Fruit fly (Drosophila melanogaster) whole organism, embryonic: ENCODE measurements around the gene ppk30.

Source experiments
- Aef1 ChIP-seq: fragments of 200-800 bp; sonication (Bioruptor generic); IDR thresholded peaks from 3 replicates; pipeline ENCODE4 v1.3.6; 2022; ENCODE audit warnings: missing biosample characterization, missing genetic modification characterization
- BEAF-32 ChIP-seq: fragments of 200-800 bp; sonication (Bioruptor generic); optimal IDR thresholded peaks from 3 replicates; lab custom pipeline; 2017; ENCODE audit warnings: missing biosample characterization, missing genetic modification characterization, mild to moderate bottlenecking, moderate library complexity, missing genetic modification reagents
- CG10431 ChIP-seq: fragments of 200-800 bp; sonication (Bioruptor generic); optimal IDR thresholded peaks from 3 replicates; lab custom pipeline; 2018; ENCODE audit warnings: missing biosample characterization, mild to moderate bottlenecking, missing genetic modification characterization
- CG10959 ChIP-seq: fragments of 200-800 bp; sonication (Bioruptor generic); IDR thresholded peaks from 2 replicates; pipeline ENCODE4 v1.3.6; 2022; ENCODE audit warnings: missing biosample characterization, missing genetic modification characterization
- CG11093 ChIP-seq: fragments of 200-800 bp; sonication (Bioruptor generic); IDR thresholded peaks from 3 replicates; pipeline ENCODE4 v1.3.6; 2022; ENCODE audit warnings: missing biosample characterization, missing genetic modification characterization
- CG12104 ChIP-seq: fragments of 200-800 bp; sonication (Bioruptor generic); optimal IDR thresholded peaks from 3 replicates; lab custom pipeline; 2016; ENCODE audit warnings: missing biosample characterization, missing genetic modification characterization
- CG1233 ChIP-seq: fragments of 200-800 bp; sonication (Bioruptor generic); optimal IDR thresholded peaks from 4 replicates; lab custom pipeline; 2018; ENCODE audit warnings: missing biosample characterization, mild to moderate bottlenecking, missing genetic modification characterization
- CG13287 ChIP-seq: fragments of 200-800 bp; sonication (Bioruptor generic); IDR thresholded peaks from 2 replicates; pipeline ENCODE4 v1.3.6; 2022; ENCODE audit warnings: missing biosample characterization, missing genetic modification characterization; ENCODE audit not compliant: partially characterized antibody
- CG13894 ChIP-seq: fragments of 200-800 bp; sonication (Bioruptor generic); optimal IDR thresholded peaks from 3 replicates; lab custom pipeline; 2018; ENCODE audit warnings: missing biosample characterization, mild to moderate bottlenecking, missing genetic modification characterization, moderate library complexity
- CG14014 ChIP-seq: fragments of 200-800 bp; sonication (Bioruptor generic); IDR thresholded peaks from 2 replicates; pipeline ENCODE4 v1.3.6; 2022; ENCODE audit warnings: missing biosample characterization, missing genetic modification characterization
- CG14667 ChIP-seq: fragments of 200-800 bp; sonication (Bioruptor generic); IDR thresholded peaks from 2 replicates; pipeline ENCODE4 v1.3.6; 2022; ENCODE audit warnings: missing biosample characterization, missing genetic modification characterization
- CG1529 ChIP-seq: fragments of 200-800 bp; sonication (Bioruptor generic); optimal IDR thresholded peaks from 3 replicates; lab custom pipeline; 2018; ENCODE audit warnings: missing biosample characterization, missing genetic modification characterization
- CG31365 ChIP-seq: fragments of 200-800 bp; sonication (Bioruptor generic); optimal IDR thresholded peaks from 2 replicates; lab custom pipeline; 2018; ENCODE audit warnings: missing biosample characterization, mild to moderate bottlenecking, missing genetic modification characterization
- CG33213 ChIP-seq: fragments of 200-800 bp; sonication (Bioruptor generic); optimal IDR thresholded peaks from 3 replicates; lab custom pipeline; 2016; ENCODE audit warnings: missing biosample characterization, missing genetic modification characterization
- CG33557 ChIP-seq: fragments of 200-800 bp; sonication (Bioruptor generic); optimal IDR thresholded peaks from 2 replicates; lab custom pipeline; 2019; ENCODE audit warnings: missing biosample characterization, mild to moderate bottlenecking, missing genetic modification characterization, moderate library complexity
- CG3847 ChIP-seq: fragments of 200-800 bp; sonication (Bioruptor generic); IDR thresholded peaks from 2 replicates; pipeline ENCODE4 v1.3.6; 2022; ENCODE audit warnings: missing biosample characterization, missing genetic modification characterization
- CG6175 ChIP-seq: fragments of 200-800 bp; sonication (Bioruptor generic); IDR thresholded peaks from 3 replicates; pipeline ENCODE4 v1.3.6; 2022; ENCODE audit warnings: missing biosample characterization, missing genetic modification characterization
- CTCF ChIP-seq: fragments of 200-800 bp; sonication (Bioruptor generic); optimal IDR thresholded peaks from 2 replicates; lab custom pipeline; 2017; ENCODE audit warnings: missing biosample characterization, mild to moderate bottlenecking, missing genetic modification characterization, moderate library complexity
- Dek ChIP-seq: fragments of 200-800 bp; sonication (Bioruptor generic); optimal IDR thresholded peaks from 3 replicates; lab custom pipeline; 2019; ENCODE audit warnings: missing biosample characterization, mild to moderate bottlenecking, missing genetic modification characterization, moderate library complexity
- Dll ChIP-seq: fragments of 200-800 bp; sonication (Bioruptor generic); IDR thresholded peaks from 4 replicates; pipeline ENCODE4 v1.3.6; 2022; ENCODE audit warnings: missing biosample characterization, missing genetic modification characterization; ENCODE audit not compliant: partially characterized antibody
- Drgx ChIP-seq: fragments of 200-800 bp; sonication (Bioruptor generic); IDR thresholded peaks from 2 replicates; pipeline ENCODE4 v1.3.6; 2022; ENCODE audit warnings: missing biosample characterization, missing genetic modification characterization
- Ets65A ChIP-seq: fragments of 200-800 bp; sonication (Bioruptor generic); peaks from one replicate; lab custom pipeline; 2016; ENCODE audit warnings: missing biosample characterization, missing genetic modification characterization
- H15 ChIP-seq: fragments of 200-800 bp; sonication (Bioruptor generic); IDR thresholded peaks from 3 replicates; pipeline ENCODE4 v1.3.6; 2022; ENCODE audit warnings: missing biosample characterization, missing genetic modification characterization
- HHEX ChIP-seq: fragments of 200-800 bp; sonication (Bioruptor generic); optimal IDR thresholded peaks from 3 replicates; lab custom pipeline; 2017; ENCODE audit warnings: missing biosample characterization, mild to moderate bottlenecking, missing genetic modification characterization, missing genetic modification reagents
- HLH54F ChIP-seq: fragments of 200-800 bp; sonication (Bioruptor generic); optimal IDR thresholded peaks from 3 replicates; lab custom pipeline; 2016; ENCODE audit warnings: missing biosample characterization, missing genetic modification characterization
- MBD-R2 ChIP-seq: fragments of 200-800 bp; sonication (Bioruptor generic); IDR thresholded peaks from 2 replicates; pipeline ENCODE4 v1.3.6; 2022; ENCODE audit warnings: missing biosample characterization, missing genetic modification characterization
- Rfx ChIP-seq: fragments of 200-800 bp; sonication (Bioruptor generic); IDR thresholded peaks from 2 replicates; pipeline ENCODE4 v1.3.6; 2022; ENCODE audit warnings: missing biosample characterization, missing genetic modification characterization
- ac ChIP-seq: fragments of 200-800 bp; sonication (Bioruptor generic); optimal IDR thresholded peaks from 3 replicates; lab custom pipeline; 2017; ENCODE audit warnings: missing biosample characterization, mild to moderate bottlenecking, missing genetic modification characterization
- cas ChIP-seq: fragments of 200-800 bp; sonication (Bioruptor generic); IDR thresholded peaks from 2 replicates; pipeline ENCODE4 v1.3.6; 2022; ENCODE audit warnings: missing biosample characterization, missing genetic modification characterization
- caup ChIP-seq: fragments of 200-800 bp; sonication (Bioruptor generic); optimal IDR thresholded peaks from 3 replicates; lab custom pipeline; 2017; ENCODE audit warnings: missing biosample characterization, mild to moderate bottlenecking, missing genetic modification characterization, moderate library complexity; ENCODE audit not compliant: severe bottlenecking
- cg ChIP-seq: fragments of 200-800 bp; sonication (Bioruptor generic); optimal IDR thresholded peaks from 3 replicates; lab custom pipeline; 2019; ENCODE audit warnings: missing biosample characterization, mild to moderate bottlenecking, missing genetic modification characterization, moderate library complexity
- exex ChIP-seq: fragments of 200-800 bp; sonication (Bioruptor generic); optimal IDR thresholded peaks from 4 replicates; lab custom pipeline; 2018; ENCODE audit warnings: missing biosample characterization, mild to moderate bottlenecking, missing genetic modification characterization, moderate library complexity
- fd102C ChIP-seq: fragments of 200-800 bp; sonication (Bioruptor generic); optimal IDR thresholded peaks from 2 replicates; lab custom pipeline; 2018; ENCODE audit warnings: missing biosample characterization, mild to moderate bottlenecking, missing genetic modification characterization, moderate library complexity
- fru ChIP-seq: fragments of >200 bp; optimal IDR thresholded peaks from 2 replicates; lab custom pipeline; 2017
- klu ChIP-seq: fragments of 200-800 bp; sonication (Bioruptor generic); IDR thresholded peaks from 2 replicates; pipeline ENCODE4 v1.3.6; 2022; ENCODE audit warnings: missing biosample characterization, missing genetic modification characterization
- kni ChIP-seq: fragments of 200-800 bp; sonication (Bioruptor generic); optimal IDR thresholded peaks from 3 replicates; lab custom pipeline; 2017; ENCODE audit warnings: mild to moderate bottlenecking, missing biosample characterization, missing genetic modification reagents, missing genetic modification characterization
- lola ChIP-seq, 3 experiments: fragments of >200 bp in 2 of 3; fragments of 200-800 bp in 1 of 3; sonication (Bioruptor generic) in 1 of 3; optimal IDR thresholded peaks; 2 replicates each; lab custom pipeline; 2017 to 2019; ENCODE audit warnings: missing biosample characterization in 3 of 3, missing genetic modification characterization in 3 of 3, mild to moderate bottlenecking in 1 of 3, moderate library complexity in 1 of 3
- nerfin-2 ChIP-seq: fragments of 200-800 bp; sonication (Bioruptor generic); IDR thresholded peaks from 2 replicates; pipeline ENCODE4 v1.3.6; 2022; ENCODE audit warnings: missing biosample characterization, missing genetic modification characterization; ENCODE audit not compliant: partially characterized antibody
- pan ChIP-seq, 4 experiments: fragments of >200 bp in 3 of 4; fragments of 200-800 bp in 1 of 4; sonication (Bioruptor generic) in 1 of 4; optimal IDR thresholded peaks in 3 of 4; IDR thresholded peaks in 1 of 4; 2 replicates each; pipeline versions ENCODE4 v1.3.6 to Lab custom; 2017 to 2022; ENCODE audit warnings: missing biosample characterization in 2 of 4, missing genetic modification characterization in 2 of 4, mixed read lengths in 1 of 4
- pita ChIP-seq: fragments of 200-800 bp; sonication (Bioruptor generic); optimal IDR thresholded peaks from 2 replicates; lab custom pipeline; 2017; ENCODE audit warnings: missing biosample characterization, mild to moderate bottlenecking, missing genetic modification characterization
- repo ChIP-seq: fragments of 200-800 bp; sonication (Bioruptor generic); optimal IDR thresholded peaks from 2 replicates; lab custom pipeline; 2016; ENCODE audit warnings: missing biosample characterization, missing genetic modification characterization
- rib ChIP-seq: fragments of 200-800 bp; sonication (Bioruptor generic); IDR thresholded peaks from 2 replicates; pipeline ENCODE4 v1.3.6; 2022; ENCODE audit warnings: missing biosample characterization, missing genetic modification characterization
- sc ChIP-seq, 3 experiments: fragments of >200 bp in 2 of 3; fragments of 200-800 bp in 1 of 3; sonication (Bioruptor generic) in 1 of 3; optimal IDR thresholded peaks; 2 replicates in 2 of 3; 3 replicates in 1 of 3; lab custom pipeline; 2017; ENCODE audit warnings: mild to moderate bottlenecking in 1 of 3, missing biosample characterization in 1 of 3, missing genetic modification characterization in 1 of 3, missing genetic modification reagents in 1 of 3
- sens ChIP-seq: fragments of 200-800 bp; sonication (Bioruptor generic); peaks from one replicate; lab custom pipeline; 2016; ENCODE audit warnings: missing biosample characterization, missing genetic modification characterization
- sisA ChIP-seq: fragments of 200-800 bp; sonication (Bioruptor generic); IDR thresholded peaks from 2 replicates; pipeline ENCODE4 v1.3.6; 2022; ENCODE audit warnings: missing biosample characterization, missing genetic modification characterization
- stc ChIP-seq: fragments of 200-800 bp; sonication (Bioruptor generic); IDR thresholded peaks from 2 replicates; pipeline ENCODE4 v1.3.6; 2022; ENCODE audit warnings: missing biosample characterization, missing genetic modification characterization
- sug ChIP-seq: fragments of 200-800 bp; optimal IDR thresholded peaks from 2 replicates; lab custom pipeline; 2019; ENCODE audit warnings: missing biosample characterization, mild to moderate bottlenecking, missing genetic modification characterization, moderate library complexity
- tgo ChIP-seq: fragments of 200-800 bp; sonication (Bioruptor generic); IDR thresholded peaks from 3 replicates; pipeline ENCODE4 v1.3.6; 2022; ENCODE audit warnings: missing biosample characterization, missing genetic modification characterization
- trh ChIP-seq: fragments of 200-800 bp; sonication (Bioruptor generic); optimal IDR thresholded peaks from 2 replicates; lab custom pipeline; 2016; ENCODE audit warnings: missing biosample characterization, missing genetic modification characterization
- yki ChIP-seq: fragments of >200 bp; optimal IDR thresholded peaks from 3 replicates; lab custom pipeline; 2018
- zen2 ChIP-seq: fragments of 200-800 bp; sonication (Bioruptor generic); IDR thresholded peaks from 3 replicates; pipeline ENCODE4 v1.3.6; 2022; ENCODE audit warnings: missing biosample characterization, missing genetic modification characterization; ENCODE audit not compliant: partially characterized antibody

The ppk30 gene

dm6 chr3R:29675333-29675732 lies 6.4 kb downstream of the ppk30 start, which contains the start of the genes Bub3 and Cap-D2 (continued):
- TF ChIP-seq HHEX (peak; percentile 53), CG33213 (GFP tag; lab: Kevin White, UChicago) (peak; percentile 71), BEAF-32 (peak; percentile 81), Ets65A (GFP tag; lab: Kevin White, UChicago) (peak; percentile 97), Dek (tag; lab: Kevin White, UChicago) (peak; percentile 15), repo (GFP tag; lab: Kevin White, UChicago) (peak; percentile 73), HLH54F (GFP tag; lab: Kevin White, UChicago) (peak; percentile 72), stc (GFP tag; lab: Robert Waterston, UW) (peak; percentile 27; the same call in 1 of the 2 replicates), CG14667 (GFP tag; lab: Robert Waterston, UW) (peak; percentile 54), sisA (peak; percentile 71), CG33557 (GFP tag; lab: Kevin White, UChicago) (peak; percentile 46), CG1233 (peak; percentile 60), zen2 (GFP tag; lab: Robert Waterston, UW) (peak; percentile 61; the same call in 1 of the 3 replicates), CG31365 (tag; lab: Kevin White, UChicago) (peak; percentile 14), cas (no peak), Aef1 (GFP tag; lab: Robert Waterston, UW) (peak; percentile 76)

dm6 chr3R:29681241-29681640 lies 12.3 kb downstream of the ppk30 start:
- TF ChIP-seq fru (lab: Kevin White, UChicago) (no peak), Dll (GFP tag; lab: Robert Waterston, UW) (no peak), CG13894 (tag; lab: Kevin White, UChicago) (peak; percentile 11), trh (GFP tag; lab: Kevin White, UChicago) (no peak), CG12104 (no peak), sc (optimal IDR thresholded peaks at IDR 0.05; lab: Kevin White, UChicago) (no peak), sc (GFP tag; optimal IDR thresholded peaks at IDR 0.05; lab: Kevin White, UChicago) (no peak), H15 (GFP tag; lab: Robert Waterston, UW) (no peak), CG10959 (GFP tag; lab: Robert Waterston, UW) (no peak), exex (peak; percentile 78), sug (peak; percentile 55), cg (GFP tag; lab: Kevin White, UChicago) (no peak), pita (GFP tag; lab: Kevin White, UChicago) (no peak), MBD-R2 (no peak), sens (GFP tag; lab: Kevin White, UChicago) (peak; percentile 11), pan (optimal IDR thresholded peaks at IDR 0.05; lab: Kevin White, UChicago) (no peak), pan (GFP tag; optimal IDR thresholded peaks at IDR 0.05 in 1 of 2, IDR thresholded peaks at IDR 0.05 in 1 of 2) (no peak), CG10431 (no peak), CG13287 (GFP tag; lab: Robert Waterston, UW) (no peak), CG14014 (GFP tag; lab: Robert Waterston, UW) (no peak), CG6175 (no peak), CG1529 (GFP tag; lab: Kevin White, UChicago) (no peak)
- TF ChIP-seq, all 482 proteins: peak for 4

dm6 chr3R:29682152-29682600 lies 13.2 kb downstream of the ppk30 start, which contains the start of the genes CG7582 and Gycalpha99B:
CG7582 (minus strand) TSS chr3R:29682278.
Gycalpha99B (plus strand) TSS chr3R:29682503.
- no peak for TF ChIP-seq tgo (GFP tag; lab: Robert Waterston, UW)
- peak; percentile 11; the same call in 1 of the 2 replicates for TF ChIP-seq nerfin-2
- TF ChIP-seq lola (GFP tag; optimal IDR thresholded peaks at IDR 0.05; lab: Kevin White, UChicago): no peak
- TF ChIP-seq rib (GFP tag; lab: Robert Waterston, UW): no peak
- TF ChIP-seq yki (lab: Kevin White, UChicago): peak; percentile 65
- TF ChIP-seq Drgx: peak; percentile 38; the same call in 1 of the 2 replicates
- no peak for TF ChIP-seq fd102C (GFP tag; lab: Kevin White, UChicago)
- TF ChIP-seq CG3847 (GFP tag; lab: Robert Waterston, UW): no peak
- no peak for TF ChIP-seq ac
- no peak for TF ChIP-seq klu
- peak; percentile 49 for TF ChIP-seq kni (GFP tag; lab: Kevin White, UChicago)
- TF ChIP-seq CTCF (GFP tag; lab: Kevin White, UChicago): peak; percentile 64
- TF ChIP-seq caup: no peak
- no peak for TF ChIP-seq Rfx (GFP tag; lab: Robert Waterston, UW)
- no peak for TF ChIP-seq CG11093 (GFP tag; lab: Robert Waterston, UW)
